Fruit fly (Drosophila melanogaster) whole organism, embryonic: Measurements from ENCODE around the gene Cow.
A peak's percentile ranks its signal among the peaks of the same experiment; 100 is the strongest.

Source experiments
- BEAF-32 ChIP-seq: fragments of 200-800 bp; sonication (Bioruptor generic); optimal IDR thresholded peaks from 3 replicates; lab custom pipeline; 2017; ENCODE audit warnings: missing biosample characterization, missing genetic modification characterization, mild to moderate bottlenecking, moderate library complexity, missing genetic modification reagents
- Bdp1 ChIP-seq: fragments of 200-800 bp; sonication (Bioruptor generic); optimal IDR thresholded peaks from 3 replicates; lab custom pipeline; 2016; ENCODE audit warnings: missing biosample characterization, missing genetic modification characterization
- CG10366 ChIP-seq: fragments of 200-800 bp; sonication (Bioruptor generic); IDR thresholded peaks from 2 replicates; pipeline ENCODE4 v1.3.6; 2022; ENCODE audit warnings: missing biosample characterization, missing genetic modification characterization
- CG10979 ChIP-seq: fragments of 200-800 bp; sonication (Bioruptor generic); optimal IDR thresholded peaks from 2 replicates; lab custom pipeline; 2018; ENCODE audit warnings: missing biosample characterization, mild to moderate bottlenecking, missing genetic modification characterization, moderate library complexity
- CG11695 ChIP-seq: fragments of 200-800 bp; sonication (Bioruptor generic); IDR thresholded peaks from 3 replicates; pipeline ENCODE4 v1.3.6; 2022; ENCODE audit warnings: missing biosample characterization, missing genetic modification characterization
- CG12104 ChIP-seq: fragments of 200-800 bp; sonication (Bioruptor generic); optimal IDR thresholded peaks from 3 replicates; lab custom pipeline; 2016; ENCODE audit warnings: missing biosample characterization, missing genetic modification characterization
- CG12769 ChIP-seq: fragments of 200-800 bp; sonication (Bioruptor generic); optimal IDR thresholded peaks from 2 replicates; lab custom pipeline; 2019; ENCODE audit warnings: missing biosample characterization, mild to moderate bottlenecking, missing genetic modification characterization, moderate library complexity
- CG13287 ChIP-seq: fragments of 200-800 bp; sonication (Bioruptor generic); IDR thresholded peaks from 2 replicates; pipeline ENCODE4 v1.3.6; 2022; ENCODE audit warnings: missing biosample characterization, missing genetic modification characterization; ENCODE audit not compliant: partially characterized antibody
- CG14014 ChIP-seq: fragments of 200-800 bp; sonication (Bioruptor generic); IDR thresholded peaks from 2 replicates; pipeline ENCODE4 v1.3.6; 2022; ENCODE audit warnings: missing biosample characterization, missing genetic modification characterization
- CG1602 ChIP-seq: fragments of 200-800 bp; sonication (Bioruptor generic); optimal IDR thresholded peaks from 3 replicates; lab custom pipeline; 2016; ENCODE audit warnings: missing biosample characterization, missing genetic modification characterization
- CG16813 ChIP-seq: fragments of 200-800 bp; sonication (Bioruptor generic); IDR thresholded peaks from 3 replicates; pipeline ENCODE4 v1.3.6; 2022; ENCODE audit warnings: missing biosample characterization, missing genetic modification characterization; ENCODE audit not compliant: partially characterized antibody
- CG17612 ChIP-seq: fragments of 200-800 bp; sonication (Bioruptor generic); IDR thresholded peaks from 2 replicates; pipeline ENCODE4 v1.3.6; 2022; ENCODE audit warnings: missing biosample characterization, missing genetic modification characterization
- CG18262 ChIP-seq: fragments of 200-800 bp; optimal IDR thresholded peaks from 3 replicates; lab custom pipeline; 2019; ENCODE audit warnings: missing biosample characterization, mild to moderate bottlenecking, missing genetic modification characterization, moderate library complexity
- CG30020 ChIP-seq: fragments of 200-800 bp; optimal IDR thresholded peaks from 2 replicates; lab custom pipeline; 2019; ENCODE audit warnings: missing biosample characterization, mild to moderate bottlenecking, missing genetic modification characterization, moderate library complexity
- CG31388 ChIP-seq: fragments of 200-800 bp; sonication (Bioruptor generic); optimal IDR thresholded peaks from 2 replicates; lab custom pipeline; 2016; ENCODE audit warnings: missing biosample characterization, missing genetic modification characterization
- CG4854 ChIP-seq: fragments of 200-800 bp; sonication (Bioruptor generic); optimal IDR thresholded peaks from 2 replicates; lab custom pipeline; 2016; ENCODE audit warnings: missing biosample characterization, missing genetic modification characterization, inconsistent platforms
- CG6765 ChIP-seq: fragments of 200-800 bp; sonication (Bioruptor generic); optimal IDR thresholded peaks from 3 replicates; lab custom pipeline; 2017; ENCODE audit warnings: missing biosample characterization, mild to moderate bottlenecking, missing genetic modification characterization
- CG8359 ChIP-seq: fragments of 200-800 bp; sonication (Bioruptor generic); optimal IDR thresholded peaks from 2 replicates; lab custom pipeline; 2017; ENCODE audit warnings: missing biosample characterization, mild to moderate bottlenecking, missing genetic modification characterization, borderline replicate concordance
- CG8765 ChIP-seq: fragments of 200-800 bp; sonication (Bioruptor generic); IDR thresholded peaks from 2 replicates; pipeline ENCODE4 v1.3.6; 2022; ENCODE audit warnings: missing biosample characterization, missing genetic modification characterization
- CG8944 ChIP-seq: fragments of 200-800 bp; sonication (Bioruptor generic); optimal IDR thresholded peaks from 3 replicates; lab custom pipeline; 2016; ENCODE audit warnings: missing biosample characterization, missing genetic modification characterization
- CG9817 ChIP-seq: fragments of 200-800 bp; sonication (Bioruptor generic); optimal IDR thresholded peaks from 2 replicates; lab custom pipeline; 2018; ENCODE audit warnings: missing biosample characterization, mild to moderate bottlenecking, missing genetic modification characterization, moderate library complexity
- CG9876 ChIP-seq: fragments of 200-800 bp; sonication (Bioruptor generic); optimal IDR thresholded peaks from 2 replicates; lab custom pipeline; 2016; ENCODE audit warnings: missing biosample characterization, missing genetic modification characterization
- Camta ChIP-seq: fragments of 200-800 bp; sonication (Bioruptor generic); optimal IDR thresholded peaks from 2 replicates; lab custom pipeline; 2016; ENCODE audit warnings: missing biosample characterization, missing genetic modification characterization
- D19A ChIP-seq: fragments of 200-800 bp; optimal IDR thresholded peaks from 3 replicates; lab custom pipeline; 2019; ENCODE audit warnings: missing biosample characterization, mild to moderate bottlenecking, missing genetic modification characterization, moderate library complexity
- Dip3 ChIP-seq: fragments of 200-800 bp; sonication (Bioruptor generic); optimal IDR thresholded peaks from 3 replicates; lab custom pipeline; 2016; ENCODE audit warnings: missing biosample characterization, missing genetic modification characterization
- HmgD ChIP-seq: fragments of 200-800 bp; sonication (Bioruptor generic); optimal IDR thresholded peaks from 3 replicates; lab custom pipeline; 2016; ENCODE audit warnings: missing biosample characterization, missing genetic modification characterization
- Lim3 ChIP-seq: fragments of 200-800 bp; sonication (Bioruptor generic); IDR thresholded peaks from 2 replicates; pipeline ENCODE4 v1.3.6; 2022; ENCODE audit warnings: missing biosample characterization, missing genetic modification characterization
- Optix ChIP-seq: fragments of 200-800 bp; sonication (Bioruptor generic); IDR thresholded peaks from 3 replicates; pipeline ENCODE4 v1.3.6; 2022; ENCODE audit warnings: missing biosample characterization, missing genetic modification characterization
- Usf ChIP-seq: fragments of 200-800 bp; sonication (Bioruptor generic); optimal IDR thresholded peaks from 2 replicates; lab custom pipeline; 2017; ENCODE audit warnings: missing genotype, missing biosample characterization, missing genetic modification characterization
- aop ChIP-seq: fragments of 200-800 bp; sonication (Bioruptor generic); IDR thresholded peaks from 2 replicates; pipeline ENCODE4 v1.3.6; 2022; ENCODE audit warnings: missing biosample characterization, missing genetic modification characterization
- bcd ChIP-seq: fragments of 200-800 bp; sonication (Bioruptor generic); optimal IDR thresholded peaks from 2 replicates; lab custom pipeline; 2017; ENCODE audit warnings: missing biosample characterization, mild to moderate bottlenecking, missing genetic modification characterization
- bigmax ChIP-seq: fragments of 200-800 bp; sonication (Bioruptor generic); optimal IDR thresholded peaks from 2 replicates; lab custom pipeline; 2018; ENCODE audit warnings: missing biosample characterization, mild to moderate bottlenecking, missing genetic modification characterization
- chinmo ChIP-seq: fragments of 200-800 bp; sonication (Bioruptor generic); IDR thresholded peaks from 4 replicates; pipeline ENCODE4 v1.3.6; 2022; ENCODE audit warnings: missing biosample characterization, missing genetic modification characterization; ENCODE audit not compliant: partially characterized antibody
- chm ChIP-seq: fragments of 200-800 bp; sonication (Bioruptor generic); IDR thresholded peaks from 2 replicates; pipeline ENCODE4 v1.3.6; 2022; ENCODE audit warnings: missing biosample characterization, missing genetic modification characterization
- crol ChIP-seq: fragments of 200-800 bp; sonication (Bioruptor generic); IDR thresholded peaks from 2 replicates; pipeline ENCODE4 v1.3.6; 2022; ENCODE audit warnings: missing biosample characterization, missing genetic modification characterization
- h ChIP-seq: fragments of >200 bp; optimal IDR thresholded peaks from 2 replicates; lab custom pipeline; 2017
- ham ChIP-seq: fragments of 200-800 bp; sonication (Bioruptor generic); IDR thresholded peaks from 2 replicates; pipeline ENCODE4 v1.3.6; 2022; ENCODE audit warnings: missing biosample characterization, missing genetic modification characterization
- hb ChIP-seq: fragments of 200-800 bp; sonication (Bioruptor generic); IDR thresholded peaks from 3 replicates; pipeline ENCODE4 v1.3.6; 2022; ENCODE audit warnings: missing biosample characterization, missing genetic modification characterization; ENCODE audit not compliant: partially characterized antibody
- kah ChIP-seq: fragments of 200-800 bp; sonication (Bioruptor generic); optimal IDR thresholded peaks from 2 replicates; lab custom pipeline; 2018; ENCODE audit warnings: missing biosample characterization, mild to moderate bottlenecking, missing genetic modification characterization
- lbe ChIP-seq: fragments of 200-800 bp; sonication (Bioruptor generic); optimal IDR thresholded peaks from 2 replicates; lab custom pipeline; 2016; ENCODE audit warnings: missing biosample characterization, mild to moderate bottlenecking, missing genetic modification characterization
- luna ChIP-seq: fragments of 200-800 bp; sonication (Bioruptor generic); optimal IDR thresholded peaks from 2 replicates; lab custom pipeline; 2016; ENCODE audit warnings: missing biosample characterization, missing genetic modification characterization
- mam ChIP-seq: fragments of 200-800 bp; sonication (Bioruptor generic); optimal IDR thresholded peaks from 3 replicates; lab custom pipeline; 2016; ENCODE audit warnings: missing biosample characterization, missing genetic modification characterization
- nom ChIP-seq: fragments of 200-800 bp; sonication (Bioruptor generic); optimal IDR thresholded peaks from 2 replicates; lab custom pipeline; 2017; ENCODE audit warnings: missing biosample characterization, missing genetic modification characterization, mild to moderate bottlenecking, moderate library complexity, missing genetic modification reagents
- repo ChIP-seq: fragments of 200-800 bp; sonication (Bioruptor generic); optimal IDR thresholded peaks from 2 replicates; lab custom pipeline; 2016; ENCODE audit warnings: missing biosample characterization, missing genetic modification characterization
- schlank ChIP-seq: fragments of 200-800 bp; sonication (Bioruptor generic); optimal IDR thresholded peaks from 2 replicates; lab custom pipeline; 2018; ENCODE audit warnings: missing biosample characterization, mild to moderate bottlenecking, missing genetic modification characterization
- sens ChIP-seq: fragments of 200-800 bp; sonication (Bioruptor generic); peaks from one replicate; lab custom pipeline; 2016; ENCODE audit warnings: missing biosample characterization, missing genetic modification characterization
- seq ChIP-seq: fragments of 200-800 bp; sonication (Bioruptor generic); IDR thresholded peaks from 2 replicates; pipeline ENCODE4 v1.3.6; 2022; ENCODE audit warnings: missing biosample characterization, missing genetic modification characterization
- sima ChIP-seq: fragments of 200-800 bp; sonication (Bioruptor generic); optimal IDR thresholded peaks from 2 replicates; lab custom pipeline; 2016; ENCODE audit warnings: missing biosample characterization, missing genetic modification characterization
- slbo ChIP-seq: fragments of 200-800 bp; sonication (Bioruptor generic); IDR thresholded peaks from 2 replicates; pipeline ENCODE4 v1.3.6; 2022; ENCODE audit warnings: missing biosample characterization, missing genetic modification characterization
- tin ChIP-seq: fragments of 200-800 bp; sonication (Bioruptor generic); optimal IDR thresholded peaks from 3 replicates; lab custom pipeline; 2016; ENCODE audit warnings: missing biosample characterization, missing genetic modification characterization
- zen2 ChIP-seq: fragments of 200-800 bp; sonication (Bioruptor generic); IDR thresholded peaks from 3 replicates; pipeline ENCODE4 v1.3.6; 2022; ENCODE audit warnings: missing biosample characterization, missing genetic modification characterization; ENCODE audit not compliant: partially characterized antibody

Gene Cow

DNA sequence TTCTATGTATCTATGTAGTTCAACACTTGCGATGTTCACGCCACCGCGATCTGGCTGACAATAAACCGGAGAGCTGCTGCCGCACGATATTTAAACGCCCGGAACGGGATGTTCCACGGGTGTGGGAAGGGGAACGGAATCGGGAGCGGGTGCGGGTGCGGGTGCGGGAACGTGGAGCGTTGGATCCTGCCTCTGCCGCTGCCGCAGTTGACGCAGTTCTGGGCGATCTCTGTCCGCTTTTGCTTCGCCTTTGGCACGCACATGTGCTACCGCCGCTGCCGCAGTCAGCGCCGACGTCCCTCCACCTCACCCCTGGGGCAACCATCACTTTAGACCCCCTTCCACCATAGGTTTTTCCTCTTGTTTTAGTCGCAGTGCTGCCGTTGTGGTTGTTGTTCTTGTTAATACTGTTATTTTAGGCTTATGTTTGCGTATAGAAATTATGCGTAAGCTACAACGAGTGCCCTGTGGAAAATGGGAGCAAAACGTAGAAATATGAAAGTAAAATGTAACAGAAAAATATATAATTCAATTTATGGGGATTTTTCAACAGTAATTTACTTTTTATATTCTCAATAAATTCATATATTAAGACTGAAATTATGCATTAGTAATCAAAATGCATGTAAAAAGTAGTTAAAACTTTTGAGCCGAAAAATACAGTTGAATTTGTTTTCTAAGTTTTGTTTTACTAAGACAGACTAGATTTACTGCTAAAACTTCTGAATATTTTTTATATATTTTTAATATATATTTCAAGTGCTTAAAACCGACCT lies 85.7 kb downstream of the Cow start, which contains the start of gene lmd (continued):
- TF ChIP-seq tin (GFP tag; lab: Kevin White, UChicago) (no peak), CG14014 (GFP tag; lab: Robert Waterston, UW) (no peak), CG13287 (GFP tag; lab: Robert Waterston, UW) (no peak), mam (GFP tag; lab: Kevin White, UChicago) (no peak), luna (GFP tag; lab: Kevin White, UChicago) (no peak), nom (GFP tag; lab: Kevin White, UChicago) (no peak), lbe (GFP tag; lab: Kevin White, UChicago) (no peak), CG16813 (GFP tag; lab: Robert Waterston, UW) (no peak), Optix (no peak), HmgD (GFP tag; lab: Kevin White, UChicago) (no peak), Lim3 (GFP tag; lab: Robert Waterston, UW) (no peak), schlank (no peak), zen2 (GFP tag; lab: Robert Waterston, UW) (no peak), CG18262 (tag; lab: Kevin White, UChicago) (peak; percentile 95), BEAF-32 (GFP tag; lab: Kevin White, UChicago) (no peak), hb (GFP tag; lab: Robert Waterston, UW) (no peak), aop (GFP tag; lab: Robert Waterston, UW) (0 out of 2 replicates have a peak, but pooled peaks have one; percentile 49), CG12104 (GFP tag; lab: Kevin White, UChicago) (no peak), seq (GFP tag; lab: Robert Waterston, UW) (no peak), Dip3 (GFP tag; lab: Kevin White, UChicago) (no peak), CG6765 (GFP tag; lab: Kevin White, UChicago) (no peak), CG31388 (GFP tag; lab: Kevin White, UChicago) (no peak), Usf (GFP tag; lab: Kevin White, UChicago) (no peak), repo (no peak), CG8944 (GFP tag; lab: Kevin White, UChicago) (no peak), ham (GFP tag; lab: Robert Waterston, UW) (no peak), kah (GFP tag; lab: Kevin White, UChicago) (no peak), D19A (peak; percentile 11), CG10979 (tag; lab: Kevin White, UChicago) (peak; percentile 28), sens (GFP tag; lab: Kevin White, UChicago) (peak; percentile 68), CG4854 (GFP tag; lab: Kevin White, UChicago) (no peak), CG17612 (GFP tag; lab: Robert Waterston, UW) (no peak), CG8765 (GFP tag; lab: Robert Waterston, UW) (0 out of 2 replicates have a peak, but pooled peaks have one; percentile 13), CG9876 (GFP tag; lab: Kevin White, UChicago) (no peak), CG12769 (tag; lab: Kevin White, UChicago) (peak; percentile 74), chinmo (no peak), CG11695 (no peak), bcd (GFP tag; lab: Kevin White, UChicago) (no peak), CG1602 (GFP tag; lab: Kevin White, UChicago) (no peak), h (lab: Kevin White, UChicago) (no peak), chm (no peak), crol (peak; percentile 96), CG9817 (no peak), slbo (peak; percentile 11; the same call in 1 of the 2 replicates), Bdp1 (GFP tag; lab: Kevin White, UChicago) (no peak), bigmax (GFP tag; lab: Kevin White, UChicago) (no peak), Camta (no peak), CG8359 (GFP tag; lab: Kevin White, UChicago) (no peak), CG10366 (no peak), CG30020 (no peak), sima (GFP tag; lab: Kevin White, UChicago) (no peak)
